Fruit fly (Drosophila melanogaster) whole organism, wandering third instar larva: Measurements from ENCODE around the gene Oatp26F.

Source experiments
- Abd-B ChIP-seq: fragments of >200 bp; optimal IDR thresholded peaks from 2 replicates; lab custom pipeline; 2017; ENCODE audit warnings: missing biosample characterization, missing genetic modification characterization
- CG32264 ChIP-seq: fragments of 200-800 bp; sonication (Bioruptor generic); optimal IDR thresholded peaks from 2 replicates; lab custom pipeline; 2016; ENCODE audit warnings: missing biosample characterization, missing genetic modification characterization
- CG9705 ChIP-seq: fragments of 200-800 bp; sonication (Bioruptor generic); optimal IDR thresholded peaks from 2 replicates; lab custom pipeline; 2018; ENCODE audit warnings: missing biosample characterization, mild to moderate bottlenecking, missing genetic modification characterization
- CrebA ChIP-seq: fragments of 200-800 bp; sonication (Bioruptor generic); optimal IDR thresholded peaks from 2 replicates; lab custom pipeline; 2016; ENCODE audit warnings: missing biosample characterization, mild to moderate bottlenecking, missing genetic modification characterization, borderline replicate concordance
- Dfd ChIP-seq: fragments of >200 bp; optimal IDR thresholded peaks from 2 replicates; lab custom pipeline; 2017; ENCODE audit warnings: missing biosample characterization, missing genetic modification characterization
- GATAd ChIP-seq: sonication (Bioruptor generic); optimal IDR thresholded peaks from 2 replicates; lab custom pipeline; 2016; ENCODE audit warnings: missing biosample characterization, missing genetic modification characterization
- HLH106 ChIP-seq: fragments of 200-800 bp; optimal IDR thresholded peaks from 3 replicates; lab custom pipeline; 2019; ENCODE audit warnings: missing biosample characterization, mild to moderate bottlenecking, missing genetic modification characterization, moderate library complexity
- Hnf4 ChIP-seq: fragments of 200-800 bp; sonication (Bioruptor generic); optimal IDR thresholded peaks from 2 replicates; lab custom pipeline; 2016; ENCODE audit warnings: missing biosample characterization, mild to moderate bottlenecking, missing genetic modification characterization
- Hr78 ChIP-seq: fragments of >200 bp; optimal IDR thresholded peaks from 2 replicates; lab custom pipeline; 2017; ENCODE audit warnings: missing biosample characterization, missing genetic modification characterization
- Hr83 ChIP-seq: fragments of 200-300 bp; sonication (Bioruptor generic); optimal IDR thresholded peaks from 2 replicates; lab custom pipeline; 2016; ENCODE audit warnings: missing biosample characterization, mild to moderate bottlenecking, missing genetic modification characterization, moderate library complexity; ENCODE audit not compliant: poor library complexity, severe bottlenecking
- Jra ChIP-seq: sonication (Bioruptor generic); optimal IDR thresholded peaks from 2 replicates; lab custom pipeline; 2016; ENCODE audit warnings: missing biosample characterization, missing genetic modification characterization
- Mio ChIP-seq: sonication (Bioruptor generic); optimal IDR thresholded peaks from 2 replicates; lab custom pipeline; 2016; ENCODE audit warnings: missing biosample characterization, missing genetic modification characterization
- Myc ChIP-seq: fragments of >200 bp; optimal IDR thresholded peaks from 2 replicates; lab custom pipeline; 2017
- N ChIP-seq: fragments of >200 bp; optimal IDR thresholded peaks from 2 replicates; lab custom pipeline; 2018; ENCODE audit warnings: missing biosample characterization, missing external identifiers, missing genetic modification characterization
- OdsH ChIP-seq: fragments of 200-800 bp; sonication (Bioruptor generic); optimal IDR thresholded peaks from 2 replicates; lab custom pipeline; 2016; ENCODE audit warnings: missing biosample characterization, mild to moderate bottlenecking, missing genetic modification characterization
- Rel ChIP-seq, 2 experiments: fragments of 200-800 bp; sonication (Bioruptor generic) in 1 of 2; optimal IDR thresholded peaks; 2 replicates in 1 of 2; 3 replicates in 1 of 2; lab custom pipeline; 2016 to 2019; ENCODE audit warnings: mild to moderate bottlenecking in 2 of 2, missing biosample characterization in 2 of 2, missing genetic modification characterization in 2 of 2, moderate library complexity in 1 of 2
- Sp1 ChIP-seq: fragments of 200-800 bp; sonication (Bioruptor generic); optimal IDR thresholded peaks from 3 replicates; lab custom pipeline; 2019; ENCODE audit warnings: missing biosample characterization, mild to moderate bottlenecking, missing genetic modification characterization, moderate library complexity
- Vsx2 ChIP-seq: fragments of 200-300, 225-300 bp; sonication (Bioruptor generic); optimal IDR thresholded peaks from 2 replicates; lab custom pipeline; 2018; ENCODE audit warnings: missing biosample characterization, missing genetic modification characterization; ENCODE audit not compliant: partially characterized antibody
- br ChIP-seq: fragments of 200-800 bp; sonication (Bioruptor generic); optimal IDR thresholded peaks from 2 replicates; lab custom pipeline; 2016; ENCODE audit warnings: missing biosample characterization, missing genetic modification characterization
- brk ChIP-seq: fragments of 200-800 bp; sonication (Bioruptor generic); optimal IDR thresholded peaks from 2 replicates; lab custom pipeline; 2016; ENCODE audit warnings: missing biosample characterization, mild to moderate bottlenecking, missing genetic modification characterization
- dl ChIP-seq, 2 experiments: fragments of 175-275, 200-275 bp in 1 of 2; fragments of 200-275 bp in 1 of 2; sonication (Bioruptor generic); optimal IDR thresholded peaks; lab custom pipeline; 2018; ENCODE audit warnings: mild to moderate bottlenecking in 2 of 2, missing biosample characterization in 2 of 2, missing genetic modification characterization in 2 of 2, moderate library complexity in 2 of 2; ENCODE audit not compliant: partially characterized antibody in 2 of 2, insufficient read depth in 1 of 2
- dmrt93B ChIP-seq: fragments of 200-800 bp; sonication (Bioruptor generic); optimal IDR thresholded peaks from 2 replicates; lab custom pipeline; 2018; ENCODE audit warnings: missing biosample characterization, mild to moderate bottlenecking, missing genetic modification characterization
- dsf ChIP-seq: sonication (Bioruptor generic); optimal IDR thresholded peaks from 2 replicates; lab custom pipeline; 2016; ENCODE audit warnings: missing biosample characterization, missing genetic modification characterization, borderline replicate concordance
- ey ChIP-seq: fragments of 200-800 bp; sonication (Bioruptor generic); optimal IDR thresholded peaks from 2 replicates; lab custom pipeline; 2016; ENCODE audit warnings: missing biosample characterization, missing genetic modification characterization
- foxo ChIP-seq, 2 experiments: fragments of 200-800 bp; sonication (Bioruptor generic); optimal IDR thresholded peaks; 2 replicates in 1 of 2; 3 replicates in 1 of 2; lab custom pipeline; 2016 to 2017; ENCODE audit warnings: missing biosample characterization in 2 of 2, missing genetic modification characterization in 2 of 2
- fru ChIP-seq: fragments of 200-800 bp; sonication (Bioruptor generic); optimal IDR thresholded peaks from 3 replicates; lab custom pipeline; 2016; ENCODE audit warnings: missing biosample characterization, mild to moderate bottlenecking, missing genetic modification characterization
- h ChIP-seq: fragments of 200-800 bp; sonication (Bioruptor generic); optimal IDR thresholded peaks from 3 replicates; lab custom pipeline; 2016; ENCODE audit warnings: missing biosample characterization, mild to moderate bottlenecking, missing genetic modification characterization
- jim ChIP-seq: fragments of 175-275, 200-325 bp; sonication (Bioruptor generic); optimal IDR thresholded peaks from 2 replicates; lab custom pipeline; 2016; ENCODE audit warnings: missing biosample characterization, mild to moderate bottlenecking, missing genetic modification characterization
- pan ChIP-seq: fragments of >200 bp; optimal IDR thresholded peaks from 2 replicates; lab custom pipeline; 2017
- psq ChIP-seq: fragments of 200-800 bp; sonication (Bioruptor generic); optimal IDR thresholded peaks from 3 replicates; lab custom pipeline; 2017; ENCODE audit warnings: missing biosample characterization, mild to moderate bottlenecking, missing genetic modification characterization, moderate library complexity
- rgr ChIP-seq: fragments of 200-800 bp; sonication (Bioruptor generic); optimal IDR thresholded peaks from 3 replicates; lab custom pipeline; 2016; ENCODE audit warnings: missing biosample characterization, mild to moderate bottlenecking, missing genetic modification characterization
- sage ChIP-seq: fragments of 200-800 bp; sonication (Bioruptor generic); optimal IDR thresholded peaks from 2 replicates; lab custom pipeline; 2016; ENCODE audit warnings: missing biosample characterization, mild to moderate bottlenecking, missing genetic modification characterization
- sv ChIP-seq: fragments of 200-800 bp; sonication (Bioruptor generic); optimal IDR thresholded peaks from 3 replicates; lab custom pipeline; 2016; ENCODE audit warnings: missing biosample characterization, missing genetic modification characterization
- tai ChIP-seq: sonication (Bioruptor generic); optimal IDR thresholded peaks from 2 replicates; lab custom pipeline; 2016; ENCODE audit warnings: missing biosample characterization, missing genetic modification characterization
- usp ChIP-seq: fragments of >200 bp; optimal IDR thresholded peaks from 2 replicates; lab custom pipeline; 2017; ENCODE audit warnings: missing biosample characterization, missing genetic modification characterization
- woc ChIP-seq: sonication (Bioruptor generic); optimal IDR thresholded peaks from 2 replicates; lab custom pipeline; 2016; ENCODE audit warnings: missing biosample characterization, mild to moderate bottlenecking, missing genetic modification characterization

Oatp26F gene

DNA sequence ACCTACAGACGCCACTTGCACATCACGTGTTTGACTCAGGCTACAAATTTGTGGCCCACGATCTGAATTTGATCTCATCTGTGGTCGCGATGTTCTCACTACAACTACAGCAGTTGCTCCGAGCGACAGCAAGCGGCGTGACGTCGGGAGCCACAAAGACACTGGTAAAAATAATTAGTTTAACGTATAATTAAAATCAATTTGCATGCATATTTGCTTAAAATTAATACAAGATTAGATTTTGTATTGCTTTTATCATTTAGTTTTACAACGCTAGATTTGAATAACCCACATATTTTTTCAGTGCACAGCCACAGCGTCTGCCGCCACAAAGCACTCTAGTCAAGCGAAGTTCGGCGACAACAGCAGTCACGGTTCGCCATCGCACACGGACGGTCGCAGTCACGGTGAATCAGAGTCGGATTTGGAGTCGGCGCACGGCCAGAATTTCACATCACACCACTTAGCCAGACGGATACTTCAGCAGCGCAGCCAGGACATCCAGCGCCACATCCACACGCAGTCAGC lies 19.7 kb downstream of the Oatp26F start (continued):
- no peak for TF ChIP-seq N (GFP tag; lab: Kevin White, UChicago)
- peak; percentile 100 for TF ChIP-seq tai (GFP tag; lab: Kevin White, UChicago)

DNA sequence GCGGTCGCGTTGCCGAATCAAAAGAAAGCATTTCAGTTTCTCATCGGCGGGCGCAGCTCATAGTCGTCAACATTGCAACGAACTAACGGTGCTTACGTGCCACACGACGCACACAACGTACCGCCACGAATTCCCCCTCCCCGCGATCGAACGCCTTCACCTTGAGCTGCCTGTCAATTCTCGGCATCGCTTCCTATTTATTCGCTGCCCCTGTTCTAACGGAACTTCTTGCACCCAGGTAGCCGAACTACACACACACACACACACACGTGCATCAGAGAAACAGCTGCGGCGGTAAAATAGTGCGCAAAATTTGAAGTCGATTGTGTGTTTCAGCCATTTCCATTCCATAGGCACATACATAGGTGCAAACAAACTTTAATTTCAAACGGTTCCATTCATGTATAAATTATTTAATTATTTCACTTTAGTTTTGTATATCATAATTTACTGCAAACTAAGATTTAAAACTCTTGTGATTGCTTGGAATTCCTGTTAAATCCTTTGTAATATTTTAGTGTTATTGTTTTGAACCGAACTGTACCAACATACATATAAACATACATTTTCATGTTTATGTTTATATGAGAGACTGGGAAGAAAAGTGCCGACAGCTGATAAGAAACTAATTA lies 20.7 kb downstream of the Oatp26F start:
- no peak for TF ChIP-seq CG32264 (GFP tag; lab: Kevin White, UChicago)
- TF ChIP-seq Rel (GFP tag; optimal IDR thresholded peaks at IDR 0.05; lab: Kevin White, UChicago) = no peak
- TF ChIP-seq Rel (tag; optimal IDR thresholded peaks at IDR 0.05; lab: Kevin White, UChicago) = no peak
- no peak for TF ChIP-seq Abd-B (GFP tag; lab: Kevin White, UChicago)
- no peak for TF ChIP-seq HLH106 (tag; lab: Kevin White, UChicago)
- no peak for TF ChIP-seq Mio (GFP tag; lab: Kevin White, UChicago)
- TF ChIP-seq jim (GFP tag; lab: Kevin White, UChicago) = no peak
- no peak for TF ChIP-seq GATAd (GFP tag; lab: Kevin White, UChicago)

DNA sequence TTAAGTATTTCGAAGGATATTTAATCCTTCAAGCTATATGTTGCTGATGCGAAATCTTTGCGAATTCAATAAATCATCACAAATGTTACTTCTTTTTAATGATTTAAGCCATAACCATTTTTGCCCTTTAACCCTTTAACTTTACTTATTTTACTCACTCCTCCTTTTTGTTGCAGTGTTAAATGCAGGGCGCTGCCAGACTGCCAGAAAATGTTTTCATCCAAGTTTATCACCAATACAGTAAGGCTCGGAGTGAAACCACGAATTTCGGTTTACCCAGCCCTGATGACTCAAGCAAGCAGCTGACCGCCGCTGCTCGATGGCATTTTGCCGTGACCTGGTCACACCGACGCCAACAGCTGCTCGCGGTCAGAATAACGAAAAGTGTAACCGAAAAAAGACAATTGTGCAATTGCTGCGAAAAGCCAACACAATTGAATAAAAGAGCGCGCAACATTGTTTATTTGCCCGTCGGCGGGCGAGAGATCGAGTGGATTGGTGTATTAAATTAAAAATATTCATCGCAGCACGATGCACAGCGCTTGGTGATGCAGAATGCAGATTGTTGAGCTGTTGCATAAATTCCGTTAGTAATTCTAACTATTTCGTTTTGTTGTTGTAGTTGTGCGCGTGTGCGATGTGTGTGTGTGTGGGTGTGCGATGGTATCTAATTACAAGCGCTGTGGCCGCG lies 21.4 kb downstream of the Oatp26F start, which contains the start of gene CG11050:
Gene CG11050, plus strand, starts transcription at position 329 of the 691 bp plus-strand sequence.
- TF ChIP-seq OdsH = peak; percentile 29
- no peak for TF ChIP-seq CG32264 (GFP tag; lab: Kevin White, UChicago)
- TF ChIP-seq dl (GFP tag; optimal IDR thresholded peaks at IDR 0.05; lab: Kevin White, UChicago; ENCODE audit: insufficient read depth in 1 of 2, partially characterized antibody in 2 of 2) = no peak
- peak; percentile 76 for TF ChIP-seq rgr
- TF ChIP-seq Dfd (GFP tag; lab: Kevin White, UChicago) = no peak
- TF ChIP-seq sage = no peak
- TF ChIP-seq Myc (lab: Kevin White, UChicago) = no peak
- peak; percentile 93 for TF ChIP-seq Jra (GFP tag; lab: Kevin White, UChicago)
- peak; percentile 18 for TF ChIP-seq psq (GFP tag; lab: Kevin White, UChicago)
- peak in 1 of 2 experiments; percentile 74 for TF ChIP-seq foxo (GFP tag; optimal IDR thresholded peaks at IDR 0.05; lab: Kevin White, UChicago)
- TF ChIP-seq Vsx2 (GFP tag; lab: Kevin White, UChicago) = peak; percentile 37
- TF ChIP-seq Sp1 (GFP tag; lab: Kevin White, UChicago) = peak; percentile 33
- no peak for TF ChIP-seq woc (GFP tag; lab: Kevin White, UChicago)
- TF ChIP-seq tai (GFP tag; lab: Kevin White, UChicago) = peak; percentile 68
- TF ChIP-seq Mio (GFP tag; lab: Kevin White, UChicago) = no peak
- peak; percentile 34 for TF ChIP-seq CrebA (GFP tag; lab: Kevin White, UChicago)
- peak; percentile 50 for TF ChIP-seq HLH106 (tag; lab: Kevin White, UChicago)
- TF ChIP-seq CG9705 (GFP tag; lab: Kevin White, UChicago) = no peak
- TF ChIP-seq Hr78 = no peak
- TF ChIP-seq pan (lab: Kevin White, UChicago) = no peak
- TF ChIP-seq Hr83 = peak; percentile 5
- TF ChIP-seq fru (GFP tag; lab: Kevin White, UChicago) = peak; percentile 56
- TF ChIP-seq dsf = no peak
- TF ChIP-seq N (GFP tag; lab: Kevin White, UChicago) = no peak
- no peak for TF ChIP-seq usp
- no peak for TF ChIP-seq Rel (GFP tag; optimal IDR thresholded peaks at IDR 0.05; lab: Kevin White, UChicago)
- peak; percentile 50 for TF ChIP-seq Rel (tag; optimal IDR thresholded peaks at IDR 0.05; lab: Kevin White, UChicago)
- TF ChIP-seq Abd-B (GFP tag; lab: Kevin White, UChicago) = no peak
- peak; percentile 54 for TF ChIP-seq br (GFP tag; lab: Kevin White, UChicago)
- no peak for TF ChIP-seq jim (GFP tag; lab: Kevin White, UChicago)
- TF ChIP-seq brk (GFP tag; lab: Kevin White, UChicago) = no peak
- TF ChIP-seq sv (GFP tag; lab: Kevin White, UChicago) = peak; percentile 27
- no peak for TF ChIP-seq dmrt93B (GFP tag; lab: Kevin White, UChicago)
- TF ChIP-seq Hnf4 (GFP tag; lab: Kevin White, UChicago) = peak; percentile 64
- peak; percentile 58 for TF ChIP-seq ey (GFP tag; lab: Kevin White, UChicago)
- TF ChIP-seq h (GFP tag; lab: Kevin White, UChicago) = peak; percentile 56
